Worm (Caenorhabditis elegans): Measurements from ENCODE around the gene col-36.

DNA sequence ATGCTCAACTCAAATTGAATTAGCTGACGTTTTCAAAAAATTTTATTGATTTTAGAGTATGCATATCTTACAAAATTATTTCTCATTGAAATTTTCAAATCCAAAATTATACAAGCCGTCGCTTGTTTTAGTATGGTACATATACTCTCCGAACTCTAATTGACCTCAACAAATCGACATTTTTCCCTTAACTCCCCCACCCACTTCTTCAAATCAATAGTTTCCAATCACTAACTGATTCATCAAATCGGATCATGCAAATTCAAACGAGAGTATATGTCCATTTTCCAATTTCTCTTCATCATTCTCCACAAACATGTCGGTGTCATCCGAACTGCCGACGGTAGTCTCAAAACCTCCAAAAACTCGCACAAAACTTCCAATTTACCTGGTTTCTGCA, 20.5 kb upstream of the col-36 start, which contains the start of gene E04F6.4:
- TF ChIP-seq ama-1 (optimal IDR thresholded peaks at IDR 0.05) (no peak), scrt-1 (GFP tag; IDR thresholded peaks at IDR 0.05) (no peak), tra-4 (tag; optimal IDR thresholded peaks at IDR 0.05) (no peak), ets-7 (tag; optimal IDR thresholded peaks at IDR 0.05) (no peak), pes-1 (GFP tag; IDR thresholded peaks at IDR 0.05) (no peak), ceh-36 (tag; optimal IDR thresholded peaks at IDR 0.05) (no peak), ceh-13 (GFP tag; optimal IDR thresholded peaks at IDR 0.05) (no peak), F13C5.2 (tag; optimal IDR thresholded peaks at IDR 0.05) (no peak), hmbx-1 (tag; optimal IDR thresholded peaks at IDR 0.05) (no peak), tbx-11 (GFP tag; IDR thresholded peaks at IDR 0.05) (no peak)

Measured in whole organism, early embryonic.